Fruit fly (Drosophila melanogaster) whole organism, wandering third instar larva: ENCODE results near the gene CG31792.

Experiments
- Abd-B ChIP-seq: fragments of >200 bp; optimal IDR thresholded peaks from 2 replicates; lab custom pipeline; 2017; ENCODE audit warnings: missing biosample characterization, missing genetic modification characterization
- CG32264 ChIP-seq: fragments of 200-800 bp; sonication (Bioruptor generic); optimal IDR thresholded peaks from 2 replicates; lab custom pipeline; 2016; ENCODE audit warnings: missing biosample characterization, missing genetic modification characterization
- CG9705 ChIP-seq: fragments of 200-800 bp; sonication (Bioruptor generic); optimal IDR thresholded peaks from 2 replicates; lab custom pipeline; 2018; ENCODE audit warnings: missing biosample characterization, mild to moderate bottlenecking, missing genetic modification characterization
- CrebA ChIP-seq: fragments of 200-800 bp; sonication (Bioruptor generic); optimal IDR thresholded peaks from 2 replicates; lab custom pipeline; 2016; ENCODE audit warnings: missing biosample characterization, mild to moderate bottlenecking, missing genetic modification characterization, borderline replicate concordance
- Dfd ChIP-seq: fragments of >200 bp; optimal IDR thresholded peaks from 2 replicates; lab custom pipeline; 2017; ENCODE audit warnings: missing biosample characterization, missing genetic modification characterization
- Dif ChIP-seq: fragments of 200-275, 200-300 bp; sonication (Bioruptor generic); optimal IDR thresholded peaks from 2 replicates; lab custom pipeline; 2018; ENCODE audit warnings: missing biosample characterization, missing genetic modification characterization; ENCODE audit not compliant: partially characterized antibody
- GATAd ChIP-seq: sonication (Bioruptor generic); optimal IDR thresholded peaks from 2 replicates; lab custom pipeline; 2016; ENCODE audit warnings: missing biosample characterization, missing genetic modification characterization
- HLH106 ChIP-seq: fragments of 200-800 bp; optimal IDR thresholded peaks from 3 replicates; lab custom pipeline; 2019; ENCODE audit warnings: missing biosample characterization, mild to moderate bottlenecking, missing genetic modification characterization, moderate library complexity
- Hnf4 ChIP-seq: fragments of 200-800 bp; sonication (Bioruptor generic); optimal IDR thresholded peaks from 2 replicates; lab custom pipeline; 2016; ENCODE audit warnings: missing biosample characterization, mild to moderate bottlenecking, missing genetic modification characterization
- Hr78 ChIP-seq: fragments of >200 bp; optimal IDR thresholded peaks from 2 replicates; lab custom pipeline; 2017; ENCODE audit warnings: missing biosample characterization, missing genetic modification characterization
- Hr83 ChIP-seq: fragments of 200-300 bp; sonication (Bioruptor generic); optimal IDR thresholded peaks from 2 replicates; lab custom pipeline; 2016; ENCODE audit warnings: missing biosample characterization, mild to moderate bottlenecking, missing genetic modification characterization, moderate library complexity; ENCODE audit not compliant: poor library complexity, severe bottlenecking
- Jra ChIP-seq: sonication (Bioruptor generic); optimal IDR thresholded peaks from 2 replicates; lab custom pipeline; 2016; ENCODE audit warnings: missing biosample characterization, missing genetic modification characterization
- Mio ChIP-seq: sonication (Bioruptor generic); optimal IDR thresholded peaks from 2 replicates; lab custom pipeline; 2016; ENCODE audit warnings: missing biosample characterization, missing genetic modification characterization
- Myc ChIP-seq: fragments of >200 bp; optimal IDR thresholded peaks from 2 replicates; lab custom pipeline; 2017
- N ChIP-seq: fragments of >200 bp; optimal IDR thresholded peaks from 2 replicates; lab custom pipeline; 2018; ENCODE audit warnings: missing biosample characterization, missing external identifiers, missing genetic modification characterization
- OdsH ChIP-seq: fragments of 200-800 bp; sonication (Bioruptor generic); optimal IDR thresholded peaks from 2 replicates; lab custom pipeline; 2016; ENCODE audit warnings: missing biosample characterization, mild to moderate bottlenecking, missing genetic modification characterization
- Rel ChIP-seq, 2 experiments: fragments of 200-800 bp; sonication (Bioruptor generic) in 1 of 2; optimal IDR thresholded peaks; 2 replicates in 1 of 2; 3 replicates in 1 of 2; lab custom pipeline; 2016 to 2019; ENCODE audit warnings: mild to moderate bottlenecking in 2 of 2, missing biosample characterization in 2 of 2, missing genetic modification characterization in 2 of 2, moderate library complexity in 1 of 2
- Sp1 ChIP-seq: fragments of 200-800 bp; sonication (Bioruptor generic); optimal IDR thresholded peaks from 3 replicates; lab custom pipeline; 2019; ENCODE audit warnings: missing biosample characterization, mild to moderate bottlenecking, missing genetic modification characterization, moderate library complexity
- Vsx2 ChIP-seq: fragments of 200-300, 225-300 bp; sonication (Bioruptor generic); optimal IDR thresholded peaks from 2 replicates; lab custom pipeline; 2018; ENCODE audit warnings: missing biosample characterization, missing genetic modification characterization; ENCODE audit not compliant: partially characterized antibody
- br ChIP-seq: fragments of 200-800 bp; sonication (Bioruptor generic); optimal IDR thresholded peaks from 2 replicates; lab custom pipeline; 2016; ENCODE audit warnings: missing biosample characterization, missing genetic modification characterization
- brk ChIP-seq: fragments of 200-800 bp; sonication (Bioruptor generic); optimal IDR thresholded peaks from 2 replicates; lab custom pipeline; 2016; ENCODE audit warnings: missing biosample characterization, mild to moderate bottlenecking, missing genetic modification characterization
- dl ChIP-seq, 2 experiments: fragments of 175-275, 200-275 bp in 1 of 2; fragments of 200-275 bp in 1 of 2; sonication (Bioruptor generic); optimal IDR thresholded peaks; lab custom pipeline; 2018; ENCODE audit warnings: mild to moderate bottlenecking in 2 of 2, missing biosample characterization in 2 of 2, missing genetic modification characterization in 2 of 2, moderate library complexity in 2 of 2; ENCODE audit not compliant: partially characterized antibody in 2 of 2, insufficient read depth in 1 of 2
- dmrt93B ChIP-seq: fragments of 200-800 bp; sonication (Bioruptor generic); optimal IDR thresholded peaks from 2 replicates; lab custom pipeline; 2018; ENCODE audit warnings: missing biosample characterization, mild to moderate bottlenecking, missing genetic modification characterization
- dsf ChIP-seq: sonication (Bioruptor generic); optimal IDR thresholded peaks from 2 replicates; lab custom pipeline; 2016; ENCODE audit warnings: missing biosample characterization, missing genetic modification characterization, borderline replicate concordance
- ey ChIP-seq: fragments of 200-800 bp; sonication (Bioruptor generic); optimal IDR thresholded peaks from 2 replicates; lab custom pipeline; 2016; ENCODE audit warnings: missing biosample characterization, missing genetic modification characterization
- foxo ChIP-seq, 2 experiments: fragments of 200-800 bp; sonication (Bioruptor generic); optimal IDR thresholded peaks; 2 replicates in 1 of 2; 3 replicates in 1 of 2; lab custom pipeline; 2016 to 2017; ENCODE audit warnings: missing biosample characterization in 2 of 2, missing genetic modification characterization in 2 of 2
- fru ChIP-seq: fragments of 200-800 bp; sonication (Bioruptor generic); optimal IDR thresholded peaks from 3 replicates; lab custom pipeline; 2016; ENCODE audit warnings: missing biosample characterization, mild to moderate bottlenecking, missing genetic modification characterization
- h ChIP-seq: fragments of 200-800 bp; sonication (Bioruptor generic); optimal IDR thresholded peaks from 3 replicates; lab custom pipeline; 2016; ENCODE audit warnings: missing biosample characterization, mild to moderate bottlenecking, missing genetic modification characterization
- jim ChIP-seq: fragments of 175-275, 200-325 bp; sonication (Bioruptor generic); optimal IDR thresholded peaks from 2 replicates; lab custom pipeline; 2016; ENCODE audit warnings: missing biosample characterization, mild to moderate bottlenecking, missing genetic modification characterization
- lola ChIP-seq: fragments of >200 bp; optimal IDR thresholded peaks from 2 replicates; lab custom pipeline; 2017; ENCODE audit warnings: missing biosample characterization, missing genetic modification characterization
- pan ChIP-seq: fragments of >200 bp; optimal IDR thresholded peaks from 2 replicates; lab custom pipeline; 2017
- psq ChIP-seq: fragments of 200-800 bp; sonication (Bioruptor generic); optimal IDR thresholded peaks from 3 replicates; lab custom pipeline; 2017; ENCODE audit warnings: missing biosample characterization, mild to moderate bottlenecking, missing genetic modification characterization, moderate library complexity
- rgr ChIP-seq: fragments of 200-800 bp; sonication (Bioruptor generic); optimal IDR thresholded peaks from 3 replicates; lab custom pipeline; 2016; ENCODE audit warnings: missing biosample characterization, mild to moderate bottlenecking, missing genetic modification characterization
- sage ChIP-seq: fragments of 200-800 bp; sonication (Bioruptor generic); optimal IDR thresholded peaks from 2 replicates; lab custom pipeline; 2016; ENCODE audit warnings: missing biosample characterization, mild to moderate bottlenecking, missing genetic modification characterization
- sv ChIP-seq: fragments of 200-800 bp; sonication (Bioruptor generic); optimal IDR thresholded peaks from 3 replicates; lab custom pipeline; 2016; ENCODE audit warnings: missing biosample characterization, missing genetic modification characterization
- tai ChIP-seq: sonication (Bioruptor generic); optimal IDR thresholded peaks from 2 replicates; lab custom pipeline; 2016; ENCODE audit warnings: missing biosample characterization, missing genetic modification characterization
- usp ChIP-seq: fragments of >200 bp; optimal IDR thresholded peaks from 2 replicates; lab custom pipeline; 2017; ENCODE audit warnings: missing biosample characterization, missing genetic modification characterization
- woc ChIP-seq: sonication (Bioruptor generic); optimal IDR thresholded peaks from 2 replicates; lab custom pipeline; 2016; ENCODE audit warnings: missing biosample characterization, mild to moderate bottlenecking, missing genetic modification characterization

Gene CG31792

dm6 chr2L:18986125-18986498 is 11.1 kb upstream of the CG31792 start:
- TF ChIP-seq h (GFP tag; lab: Kevin White, UChicago) (no peak), fru (GFP tag; lab: Kevin White, UChicago) (no peak), Vsx2 (GFP tag; lab: Kevin White, UChicago) (no peak), dmrt93B (GFP tag; lab: Kevin White, UChicago) (no peak), pan (lab: Kevin White, UChicago) (no peak), brk (no peak), HLH106 (no peak), Hr83 (GFP tag; lab: Kevin White, UChicago) (no peak), ey (GFP tag; lab: Kevin White, UChicago) (no peak), sage (GFP tag; lab: Kevin White, UChicago) (no peak), woc (GFP tag; lab: Kevin White, UChicago) (no peak), sv (GFP tag; lab: Kevin White, UChicago) (no peak), Dif (GFP tag; lab: Kevin White, UChicago) (no peak), rgr (GFP tag; lab: Kevin White, UChicago) (no peak)

dm6 chr2L:18987078-18987895 is 10.0 kb upstream of the CG31792 start, which contains the start of the genes Swip-1 and EMC5:
Gene Swip-1 (minus strand): TSS chr2L:18987280.
Gene EMC5 (plus strand): TSS chr2L:18987707.
- TF ChIP-seq OdsH (GFP tag; lab: Kevin White, UChicago) (peak; percentile 42), pan (lab: Kevin White, UChicago) (no peak), lola (GFP tag; lab: Kevin White, UChicago) (no peak), usp (no peak), fru (GFP tag; lab: Kevin White, UChicago) (peak; percentile 23), Hr83 (GFP tag; lab: Kevin White, UChicago) (peak; percentile 2), Sp1 (GFP tag; lab: Kevin White, UChicago) (peak; percentile 67), Myc (no peak), Hnf4 (peak; percentile 37), Jra (no peak), Dfd (GFP tag; lab: Kevin White, UChicago) (no peak), tai (GFP tag; lab: Kevin White, UChicago) (no peak), sv (GFP tag; lab: Kevin White, UChicago) (no peak), jim (GFP tag; lab: Kevin White, UChicago) (no peak), dmrt93B (GFP tag; lab: Kevin White, UChicago) (peak; percentile 43), dl (GFP tag; optimal IDR thresholded peaks at IDR 0.05; lab: Kevin White, UChicago; ENCODE audit: insufficient read depth in 1 of 2, partially characterized antibody in 2 of 2) (no peak), dsf (GFP tag; lab: Kevin White, UChicago) (no peak), sage (GFP tag; lab: Kevin White, UChicago) (no peak), psq (GFP tag; lab: Kevin White, UChicago) (peak; percentile 47), Dif (GFP tag; lab: Kevin White, UChicago) (peak; percentile 33), Abd-B (no peak), GATAd (GFP tag; lab: Kevin White, UChicago) (no peak), CrebA (GFP tag; lab: Kevin White, UChicago) (no peak), Mio (GFP tag; lab: Kevin White, UChicago) (no peak), ey (GFP tag; lab: Kevin White, UChicago) (no peak), Rel (GFP tag; optimal IDR thresholded peaks at IDR 0.05; lab: Kevin White, UChicago) (no peak), Rel (tag; optimal IDR thresholded peaks at IDR 0.05; lab: Kevin White, UChicago) (no peak), woc (GFP tag; lab: Kevin White, UChicago) (peak; percentile 32), HLH106 (peak; percentile 77), N (GFP tag; lab: Kevin White, UChicago) (no peak), h (GFP tag; lab: Kevin White, UChicago) (peak; percentile 43), Hr78 (GFP tag; lab: Kevin White, UChicago) (no peak), Vsx2 (GFP tag; lab: Kevin White, UChicago) (no peak), brk (peak; percentile 50), br (GFP tag; lab: Kevin White, UChicago) (no peak), rgr (GFP tag; lab: Kevin White, UChicago) (peak; percentile 60), CG9705 (GFP tag; lab: Kevin White, UChicago) (peak; percentile 17), CG32264 (GFP tag; lab: Kevin White, UChicago) (no peak), foxo (GFP tag; optimal IDR thresholded peaks at IDR 0.05; lab: Kevin White, UChicago) (peak in 1 of 2 experiments; percentile 63)
